Worm (Caenorhabditis elegans): ENCODE data around the gene K10D11.4.

DNA sequence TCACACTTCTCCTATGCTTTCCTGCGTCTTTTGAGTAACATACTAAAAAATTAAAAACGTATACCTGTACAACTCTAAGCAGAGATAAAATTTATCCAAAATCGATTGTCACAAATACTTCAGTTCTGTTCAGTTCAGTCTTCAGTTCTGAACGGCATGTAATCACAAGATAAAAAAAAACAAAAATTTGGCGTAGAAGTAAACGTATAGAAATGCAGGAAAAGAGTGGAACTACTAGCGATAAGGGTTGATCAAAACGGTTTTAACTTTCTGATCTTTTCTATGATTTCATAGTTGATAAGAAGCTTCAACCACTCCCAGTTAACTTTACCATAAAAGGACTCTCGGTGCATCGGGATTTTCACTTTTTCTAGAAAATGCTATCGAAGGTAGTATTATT, 29.2 kb downstream of the K10D11.4 start, which contains the start of gene dod-22:
- TF ChIP-seq F33H1.4 (GFP tag; IDR thresholded peaks at IDR 0.05) (no peak), T07F8.4 (tag; optimal IDR thresholded peaks at IDR 0.05) (no peak), ama-1 (optimal IDR thresholded peaks at IDR 0.05) (no peak), ama-1 (GFP tag; optimal IDR thresholded peaks at IDR 0.05) (no peak), snpc-3.4 (tag; optimal IDR thresholded peaks at IDR 0.05) (no peak), F49E8.2 (tag; optimal IDR thresholded peaks at IDR 0.05; ENCODE audit: insufficient read depth) (no peak), lag-1 (GFP tag; IDR thresholded peaks at IDR 0.05) (no peak), ztf-3 (GFP tag; optimal IDR thresholded peaks at IDR 0.05) (no peak), F10E7.11 (tag; optimal IDR thresholded peaks at IDR 0.05) (no peak), nfya-1 (tag; optimal IDR thresholded peaks at IDR 0.05; ENCODE audit: borderline replicate concordance, insufficient read depth) (no peak)

Data from whole organism, young adult.